Worm (Caenorhabditis elegans): ENCODE results near the gene mep-1.

Gene mep-1

DNA sequence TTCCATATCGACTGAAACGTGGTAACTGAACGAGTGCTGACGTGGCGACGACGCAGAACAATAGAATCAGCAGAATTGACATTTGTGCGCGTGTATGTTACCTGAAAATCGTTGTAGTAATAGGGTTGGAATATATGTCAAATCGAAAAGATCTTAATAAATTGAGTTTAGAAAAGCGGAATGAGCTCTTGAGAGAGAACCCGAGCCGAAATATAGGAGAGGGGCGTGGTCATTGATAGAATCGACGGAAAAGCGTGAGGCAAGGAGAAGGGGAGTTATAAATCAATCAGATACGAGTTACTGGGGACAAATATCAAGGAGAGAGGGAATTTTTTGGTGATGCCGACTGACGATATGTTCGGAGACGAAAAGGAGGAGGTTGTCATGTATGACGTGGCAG lies 13.8 kb upstream of the mep-1 start, which contains the start of gene M04B2.6:
TSS of gene M04B2.6 (minus strand) at position 101 of the 400 bp plus-strand sequence.
- TF ChIP-seq unc-62 (GFP tag; optimal IDR thresholded peaks at IDR 0.05): no peak

DNA sequence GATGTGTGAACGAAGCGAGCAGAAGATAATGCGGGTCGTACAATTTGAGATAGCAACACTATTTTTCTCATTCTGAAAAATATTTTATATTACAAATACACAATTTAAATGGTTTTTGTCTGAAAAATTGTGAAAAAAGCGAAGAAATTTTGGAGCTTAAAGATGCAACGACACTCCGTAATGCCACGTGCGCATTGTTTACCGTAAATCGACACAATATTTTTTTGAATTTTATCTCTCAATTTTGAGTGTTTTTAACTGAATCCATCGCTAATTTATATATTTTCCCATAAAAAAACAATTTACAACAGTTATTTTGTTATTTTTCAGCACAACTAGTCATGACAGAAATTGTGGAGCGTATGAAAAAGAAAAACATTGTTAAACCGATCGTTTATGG lies 3.5 kb upstream of the mep-1 start, which contains the start of the genes M04B2.4 and gfl-1:
TSS of gene M04B2.4 (minus strand) at position 72 of the 400 bp plus-strand sequence.
TSS of gene gfl-1 (plus strand) at position 331 of the 400 bp plus-strand sequence.
- TF ChIP-seq unc-62 (GFP tag; optimal IDR thresholded peaks at IDR 0.05): no peak

DNA sequence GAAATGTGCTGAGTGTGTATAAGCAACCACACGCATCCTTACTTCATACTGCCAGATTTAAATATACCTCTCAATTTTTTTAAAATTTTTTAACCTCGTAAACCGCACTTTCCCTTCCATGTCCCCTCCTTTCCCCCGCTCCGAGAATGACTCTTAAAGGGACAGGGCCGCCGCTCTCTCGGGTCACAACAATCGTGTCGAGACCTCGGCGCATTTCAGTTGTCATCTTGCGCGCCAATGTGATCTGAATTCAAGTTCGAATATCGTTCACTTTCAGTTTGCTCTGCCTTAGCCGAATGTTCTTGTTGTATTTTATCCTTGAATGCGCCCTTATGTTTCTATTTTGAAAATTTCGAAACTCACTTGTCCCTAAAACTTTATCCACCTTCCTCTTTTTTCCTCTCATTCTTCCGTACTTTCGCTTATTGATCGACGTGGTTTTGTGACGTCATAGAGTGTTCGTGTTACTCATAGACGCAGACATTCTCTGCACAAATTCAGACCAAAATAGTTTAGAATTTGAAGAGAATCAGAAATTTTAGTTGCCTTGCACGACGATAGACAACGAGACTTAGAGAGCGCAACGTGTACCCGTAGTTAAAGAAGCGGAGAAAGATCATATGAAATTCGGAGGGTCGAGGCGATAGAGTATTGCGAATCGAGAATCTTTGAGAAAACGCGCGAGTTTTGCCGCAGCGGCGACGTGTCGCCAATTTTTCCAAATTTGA lies 2.1 kb upstream of the mep-1 start:
- TF ChIP-seq unc-62 (GFP tag; optimal IDR thresholded peaks at IDR 0.05): no peak

DNA sequence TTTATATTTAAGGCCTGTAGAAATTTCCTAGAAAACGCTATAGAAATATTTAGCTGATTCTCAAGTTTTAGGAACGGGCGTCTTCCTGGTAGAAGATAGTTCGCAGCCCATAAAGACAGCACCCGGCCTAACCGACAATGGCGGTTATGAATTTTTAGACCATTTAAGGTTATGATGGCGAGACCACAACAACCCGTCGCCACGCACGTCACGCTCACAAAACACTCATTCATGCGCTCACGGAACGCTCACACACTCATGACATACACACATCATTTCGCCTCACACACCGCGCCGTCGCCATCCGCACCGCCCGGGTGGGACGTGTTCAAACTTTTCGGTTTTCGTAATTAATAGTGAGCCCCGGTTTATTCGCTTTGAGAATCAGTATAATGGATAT lies 757 bp upstream of the mep-1 start:
- no peak for TF ChIP-seq unc-62 (GFP tag; optimal IDR thresholded peaks at IDR 0.05)

DNA sequence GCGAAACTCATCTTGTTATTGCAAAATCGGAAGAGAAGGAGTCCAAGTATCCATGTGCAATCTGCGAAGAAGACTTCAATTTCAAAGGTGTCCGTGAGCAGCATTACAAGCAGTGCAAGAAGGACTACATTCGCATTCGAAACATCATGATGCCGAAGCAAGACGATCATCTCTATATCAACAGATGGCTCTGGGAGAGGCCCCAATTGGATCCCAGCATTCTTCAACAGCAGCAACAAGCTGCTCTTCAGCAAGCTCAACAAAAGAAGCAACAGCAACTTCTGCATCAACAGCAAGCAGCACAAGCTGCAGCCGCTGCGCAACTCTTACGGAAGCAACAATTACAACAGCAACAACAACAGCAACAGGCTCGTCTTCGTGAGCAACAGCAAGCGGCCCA lies 1.7 kb downstream of the mep-1 start:
- no peak for TF ChIP-seq unc-62 (GFP tag; optimal IDR thresholded peaks at IDR 0.05)

DNA sequence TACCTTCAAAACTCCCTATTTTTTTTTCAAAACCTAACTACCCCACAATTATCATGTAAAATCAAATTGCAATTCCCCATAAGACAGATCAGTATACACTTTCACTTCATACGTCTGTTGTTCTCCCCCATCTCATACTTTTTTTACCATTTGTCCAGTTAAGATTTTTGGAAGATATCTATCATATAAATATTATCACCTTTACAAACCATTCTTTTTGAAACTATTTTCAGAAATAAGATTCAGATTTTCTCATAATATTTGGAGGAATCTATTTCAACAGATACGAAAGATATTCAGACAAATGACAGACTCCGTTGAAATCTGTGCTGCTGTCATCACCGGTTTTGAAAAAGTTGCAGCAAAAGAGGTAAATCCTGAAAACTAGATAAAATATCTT lies 3.3 kb downstream of the mep-1 start, which contains the start of gene M04B2.2:
TSS of gene M04B2.2 (plus strand) at position 301 of the 400 bp plus-strand sequence.
- no peak for TF ChIP-seq unc-62 (GFP tag; optimal IDR thresholded peaks at IDR 0.05)

DNA sequence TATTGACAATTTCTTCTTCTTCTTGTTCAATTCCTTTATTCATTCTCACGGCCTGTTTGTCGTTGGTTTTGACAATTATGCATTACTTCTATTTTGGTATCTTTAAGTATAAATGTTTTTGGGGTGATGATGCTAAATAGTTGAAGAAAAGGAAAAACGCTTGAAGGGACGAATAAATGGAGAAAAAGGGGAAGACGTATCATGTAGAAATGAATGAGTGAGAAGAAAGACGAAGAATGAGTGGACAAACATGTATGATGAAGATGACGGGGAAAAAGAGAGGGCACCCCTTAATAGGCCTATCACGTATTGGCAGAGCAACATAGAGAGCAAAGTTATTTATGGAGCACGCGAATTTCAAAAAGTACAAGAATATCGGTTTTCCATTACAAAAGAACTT lies 24.2 kb downstream of the mep-1 start, which contains the start of gene M04B2.7:
TSS of gene M04B2.7 (minus strand) at position 101 of the 400 bp plus-strand sequence.
- TF ChIP-seq unc-62 (GFP tag; optimal IDR thresholded peaks at IDR 0.05): no peak

DNA sequence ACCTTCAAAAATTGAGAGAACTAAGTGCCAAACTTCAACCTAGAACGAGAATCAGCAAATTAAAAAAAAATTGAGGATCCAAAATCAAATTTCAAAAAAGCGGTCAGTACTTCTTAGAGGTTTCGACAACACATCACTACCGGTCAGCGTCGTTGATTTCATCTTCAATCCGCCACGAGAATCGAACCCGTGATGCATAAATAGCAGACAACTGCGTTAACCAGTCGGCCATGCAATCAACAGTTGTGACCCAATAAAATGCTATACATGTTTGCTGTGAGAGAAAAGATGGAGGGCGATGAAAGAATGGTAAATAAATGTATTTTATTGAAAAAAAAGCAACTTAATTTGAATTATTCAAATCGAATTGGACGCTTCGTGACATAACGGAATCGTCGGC lies 25.3 kb downstream of the mep-1 start:
- no peak for TF ChIP-seq unc-62 (GFP tag; optimal IDR thresholded peaks at IDR 0.05)

DNA sequence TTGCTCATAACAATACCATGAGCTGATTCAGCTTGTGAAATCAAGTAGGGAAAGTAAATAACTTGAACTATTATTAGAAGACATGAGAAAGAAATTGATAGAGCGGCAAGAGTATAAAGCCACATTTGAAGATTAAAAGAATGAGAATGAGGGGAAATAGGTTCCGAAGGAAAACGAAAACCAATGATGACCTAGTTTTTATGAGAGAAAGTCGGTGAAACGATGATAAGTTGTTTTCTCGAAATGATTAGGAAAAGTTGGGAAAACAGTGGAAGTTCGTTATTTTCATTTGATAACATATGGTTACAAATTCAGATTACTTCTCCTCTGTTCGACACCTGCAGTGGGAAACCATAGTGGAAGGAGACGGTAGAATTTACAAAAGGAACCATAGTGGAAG lies 27.4 kb downstream of the mep-1 start, which contains the start of gene col-128:
TSS of gene col-128 (minus strand) at position 148 of the 400 bp plus-strand sequence.
- no peak for TF ChIP-seq unc-62 (GFP tag; optimal IDR thresholded peaks at IDR 0.05)

DNA sequence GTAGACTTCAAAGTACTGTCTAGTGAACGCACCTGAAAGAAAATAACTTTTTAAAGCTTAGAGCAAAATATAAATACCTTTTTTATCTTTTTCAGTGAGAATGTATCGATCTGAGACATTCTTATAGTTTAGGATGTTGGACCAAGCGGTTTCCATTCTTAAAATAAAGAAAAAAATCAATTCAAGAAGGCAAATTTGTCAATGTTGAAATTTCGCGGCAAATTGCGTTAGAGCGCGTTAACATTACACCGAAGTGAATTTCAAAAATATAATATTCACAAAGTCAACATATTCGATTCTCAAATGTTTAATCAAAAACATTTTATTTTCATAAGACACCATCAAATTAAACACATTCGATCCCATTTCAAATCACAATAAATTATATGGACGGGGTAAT lies 37.2 kb downstream of the mep-1 start, which contains the start of gene F12F6.7:
TSS of gene F12F6.7 (minus strand) at position 157 of the 400 bp plus-strand sequence.
- no peak for TF ChIP-seq unc-62 (GFP tag; optimal IDR thresholded peaks at IDR 0.05)

DNA sequence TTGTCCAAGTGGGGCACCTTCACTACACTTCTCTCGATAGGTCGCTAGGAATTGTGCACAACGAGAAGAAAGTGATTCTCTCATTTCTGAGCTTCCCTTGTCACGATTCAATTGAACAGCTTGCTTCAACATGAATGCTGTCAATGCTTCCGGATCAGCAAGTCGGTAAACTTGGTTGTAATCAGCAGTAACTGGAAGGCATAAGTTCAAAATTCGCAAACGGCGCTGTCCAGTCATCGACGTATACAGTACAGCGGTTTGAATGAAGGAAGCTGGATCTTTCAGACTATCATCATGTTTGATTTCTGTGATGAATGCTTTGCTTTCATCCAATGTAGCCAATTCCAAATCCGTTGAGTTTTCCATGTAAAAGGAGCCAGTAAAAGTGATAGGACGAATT lies 38.6 kb downstream of the mep-1 start:
- TF ChIP-seq unc-62 (GFP tag; optimal IDR thresholded peaks at IDR 0.05): no peak

DNA sequence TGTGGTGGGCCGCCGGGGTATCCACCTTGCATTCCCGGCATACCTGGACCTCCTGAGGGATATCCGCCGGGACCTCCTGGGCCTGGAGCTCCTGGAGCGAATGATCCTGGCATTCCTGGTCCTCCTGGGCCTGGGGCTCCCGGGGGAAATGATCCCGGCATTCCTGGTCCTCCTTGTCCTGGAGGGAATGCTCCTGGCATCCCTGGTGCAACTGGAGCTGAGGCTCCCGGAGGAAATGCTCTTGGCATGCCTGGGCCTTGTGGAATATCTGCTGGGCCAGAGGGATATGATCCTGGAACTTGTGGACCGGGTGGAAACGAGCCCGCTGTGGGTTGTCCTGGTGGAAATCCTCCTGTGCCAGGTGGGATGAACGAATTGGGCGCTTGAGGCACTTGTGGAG lies 40.6 kb downstream of the mep-1 start:
- TF ChIP-seq unc-62 (GFP tag; optimal IDR thresholded peaks at IDR 0.05): no peak

DNA sequence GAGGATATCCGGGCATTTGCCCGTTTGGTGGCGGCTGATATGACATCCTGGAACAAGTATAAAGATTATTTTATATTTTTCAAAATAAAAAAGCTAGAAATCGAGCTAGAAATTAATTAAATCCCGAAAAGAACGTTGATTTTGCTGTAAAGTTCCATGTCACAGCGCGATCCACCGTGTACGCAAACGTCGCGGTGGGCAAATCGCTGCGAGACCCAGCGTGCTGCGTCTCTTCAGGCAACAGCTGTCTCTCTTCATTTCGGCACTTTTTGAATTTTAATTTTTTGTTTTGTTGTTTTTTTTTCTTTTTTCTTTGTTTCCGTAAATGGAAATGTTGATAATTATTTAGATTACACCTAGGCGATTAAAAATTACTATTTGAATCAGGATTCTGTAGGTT lies 41.7 kb downstream of the mep-1 start, which contains the start of gene sec-24.1:
TSS of gene sec-24.1 (minus strand) at position 49 of the 400 bp plus-strand sequence.
- no peak for TF ChIP-seq unc-62 (GFP tag; optimal IDR thresholded peaks at IDR 0.05)

DNA sequence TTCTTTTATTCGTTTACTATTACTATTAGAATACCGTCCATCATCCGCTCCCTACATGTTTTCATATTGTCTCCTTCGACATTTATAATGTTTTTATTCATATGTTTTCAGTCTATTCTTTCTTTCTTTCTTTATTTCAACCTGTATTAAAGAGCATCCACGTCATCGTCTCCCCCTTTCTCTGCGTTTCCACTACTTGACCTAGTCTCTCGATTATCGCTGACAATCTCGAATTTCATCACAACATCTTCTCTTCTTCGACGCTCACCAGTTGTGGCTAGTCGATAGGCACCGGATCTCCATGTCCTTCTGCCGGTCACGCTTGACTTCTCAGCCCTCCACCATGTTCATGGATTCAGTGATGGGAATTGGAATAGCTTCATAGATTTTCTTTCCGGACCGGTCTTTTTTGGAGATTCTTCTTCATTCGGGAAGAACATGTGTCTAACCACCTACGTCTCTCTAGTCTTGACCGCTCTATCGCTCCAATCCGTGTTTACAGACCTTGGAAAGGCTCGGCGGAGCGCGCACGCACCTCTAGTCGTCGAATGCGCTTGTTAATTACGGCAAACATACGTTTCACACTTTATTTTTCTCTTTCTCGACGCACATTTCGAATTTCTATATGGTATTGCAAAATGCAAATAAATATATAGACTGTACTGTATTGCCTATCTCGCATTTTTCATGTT lies 44.0 kb downstream of the mep-1 start:
- no peak for TF ChIP-seq unc-62 (GFP tag; optimal IDR thresholded peaks at IDR 0.05)

DNA sequence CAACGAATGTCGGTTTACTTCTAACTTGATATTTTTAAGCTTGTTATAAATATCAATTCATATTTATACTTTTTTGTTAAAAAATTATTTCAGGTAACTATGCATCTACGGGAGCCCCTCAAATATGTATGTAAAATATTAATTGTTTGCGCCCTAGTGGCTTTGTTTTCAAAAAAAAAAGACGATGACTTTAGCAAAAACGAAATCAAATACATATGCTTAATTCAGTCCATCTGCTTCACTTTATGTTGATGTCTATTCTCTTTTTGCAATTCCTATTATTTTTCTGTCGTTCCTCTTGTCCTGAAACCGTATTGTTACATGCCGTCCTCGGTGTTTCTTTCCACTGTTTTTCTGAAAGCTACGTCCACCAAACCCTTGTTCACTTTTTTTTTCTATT lies 45.4 kb downstream of the mep-1 start:
- TF ChIP-seq unc-62 (GFP tag; optimal IDR thresholded peaks at IDR 0.05): no peak

DNA sequence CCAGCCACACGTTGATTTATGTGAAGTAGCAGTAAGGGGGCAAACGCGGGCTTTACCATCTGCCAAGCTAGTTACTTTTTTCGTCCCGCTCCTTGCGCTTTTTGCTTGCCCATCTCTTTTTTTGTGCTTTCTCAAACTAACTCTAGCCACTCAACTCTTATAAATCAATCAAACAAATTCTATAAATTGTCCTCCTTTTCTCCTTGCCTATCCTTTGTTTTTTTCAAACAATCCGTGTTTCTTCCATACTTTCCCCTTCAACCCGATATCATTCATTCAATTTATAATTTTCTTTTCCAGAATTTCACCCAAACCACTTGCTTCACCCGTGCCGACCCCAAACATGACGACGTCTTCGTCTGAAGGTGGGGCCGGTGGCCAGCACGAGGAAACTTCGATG lies 45.8 kb downstream of the mep-1 start, which contains the start of gene srgp-1:
TSS of gene srgp-1 (plus strand) at position 301 of the 400 bp plus-strand sequence.
- no peak for TF ChIP-seq unc-62 (GFP tag; optimal IDR thresholded peaks at IDR 0.05)
